Worm (Caenorhabditis elegans) whole organism, L3 larva: ENCODE results near the gene nac-3.

Source experiments
- elt-2 ChIP-seq: sonication (generic microtip); optimal IDR thresholded peaks from 2 replicates; lab custom pipeline; 2016; ENCODE audit warnings: missing genetic modification reagents, mild to moderate bottlenecking, missing genetic modification characterization, missing compliant biosample characterization
- elt-3 ChIP-seq, 3 experiments: fragments of 150-350 bp in 1 of 3; sonication (generic microtip) in 2 of 3; optimal IDR thresholded peaks; 2 replicates in 2 of 3; 4 replicates in 1 of 3; lab custom pipeline; 2014 to 2017; ENCODE audit warnings: missing biosample characterization in 3 of 3, missing genetic modification characterization in 3 of 3
- nhr-23 ChIP-seq: fragments of 150-350 bp; optimal IDR thresholded peaks from 2 replicates; lab custom pipeline; 2014; ENCODE audit warnings: missing biosample characterization, missing genetic modification reagents, missing genetic modification characterization
- nhr-237 ChIP-seq: fragments of 150-350 bp; optimal IDR thresholded peaks from 2 replicates; lab custom pipeline; 2014; ENCODE audit warnings: missing biosample characterization, missing genetic modification characterization
- nhr-76 ChIP-seq: fragments of 150-350 bp; sonication (generic microtip); optimal IDR thresholded peaks from 5 replicates; lab custom pipeline; 2014; ENCODE audit warnings: missing biosample characterization, missing genetic modification characterization
- nhr-77 ChIP-seq: fragments of 150-350 bp; optimal IDR thresholded peaks from 2 replicates; lab custom pipeline; 2014; ENCODE audit warnings: missing biosample characterization, missing genetic modification characterization
- pha-4 ChIP-seq: fragments of 150-350 bp; optimal IDR thresholded peaks from 2 replicates; lab custom pipeline; 2014; ENCODE audit warnings: missing biosample characterization, missing genetic modification reagents, missing genetic modification characterization
- sea-2 ChIP-seq: fragments of 150-350 bp; sonication (generic microtip); optimal IDR thresholded peaks from 4 replicates; lab custom pipeline; 2014; ENCODE audit warnings: missing biosample characterization, missing genetic modification reagents, missing genetic modification characterization
- unc-39 ChIP-seq: sonication (generic microtip); optimal IDR thresholded peaks from 4 replicates; lab custom pipeline; 2017; ENCODE audit warnings: missing biosample characterization, missing genetic modification characterization
- unc-62 ChIP-seq: fragments of 150-350 bp; sonication (generic microtip); optimal IDR thresholded peaks from 4 replicates; lab custom pipeline; 2014; ENCODE audit warnings: missing biosample characterization, missing genetic modification reagents, missing genetic modification characterization

ce11 chrIII:10118818-10119217 lies 33.8 kb upstream of the nac-3 start, which contains the start of gene ZK1128.3:
- TF ChIP-seq pha-4 (tag; lab: Kevin White, UChicago) (no peak), elt-3 (tag; optimal IDR thresholded peaks at IDR 0.05; lab: Kevin White, UChicago) (no peak), nhr-76 (no peak), unc-62 (no peak), elt-2 (tag; lab: Kevin White, UChicago) (no peak), unc-39 (tag; lab: Kevin White, UChicago) (no peak), sea-2 (GFP tag; lab: Kevin White, UChicago) (no peak), nhr-77 (tag; lab: Kevin White, UChicago) (no peak), nhr-23 (no peak), nhr-237 (no peak)
